Worm (Caenorhabditis elegans): ENCODE data around the gene nhr-123.

- no peak for TF ChIP-seq unc-39 (tag; optimal IDR thresholded peaks at IDR 0.05)
- TF ChIP-seq snpc-4 (tag; optimal IDR thresholded peaks at IDR 0.05), result no peak
- TF ChIP-seq pha-4 (tag; optimal IDR thresholded peaks at IDR 0.05), result no peak
- no peak for TF ChIP-seq nhr-67 (tag; optimal IDR thresholded peaks at IDR 0.05)
- TF ChIP-seq lin-15B (tag; optimal IDR thresholded peaks at IDR 0.05), result no peak
- no peak for TF ChIP-seq ama-1 (optimal IDR thresholded peaks at IDR 0.05)
- no peak for TF ChIP-seq eor-1 (tag; optimal IDR thresholded peaks at IDR 0.05)
- TF ChIP-seq elt-1 (tag; optimal IDR thresholded peaks at IDR 0.05), result no peak
- TF ChIP-seq nhr-76 (tag; optimal IDR thresholded peaks at IDR 0.05), result no peak
- TF ChIP-seq elt-2 (tag; optimal IDR thresholded peaks at IDR 0.05), result no peak
Measured at ce11 chrV:479046-479445, 27.8 kb downstream of the nhr-123 start.
